Fruit fly (Drosophila melanogaster): ENCODE data around the gene bves.
A peak's percentile ranks its signal among the peaks of the same experiment; 100 is the strongest.

Gene bves

dm6 chrX:21045448-21045941, 8.3 kb upstream of the bves start (continued):
- TF ChIP-seq Awh (GFP tag; IDR thresholded peaks at IDR 0.05): no peak
- peak; percentile 51 for TF ChIP-seq phol (tag; optimal IDR thresholded peaks at IDR 0.05)
- TF ChIP-seq ATbp (GFP tag; optimal IDR thresholded peaks at IDR 0.05): peak; percentile 25
- TF ChIP-seq CG32532 (GFP tag; IDR thresholded peaks at IDR 0.05): no peak; the same call in 1 of the 2 replicates
- TF ChIP-seq CG1024 (GFP tag; IDR thresholded peaks at IDR 0.05): no peak
- peak; percentile 9 for TF ChIP-seq grau (tag; optimal IDR thresholded peaks at IDR 0.05)
- TF ChIP-seq MTF-1 (GFP tag; optimal IDR thresholded peaks at IDR 0.05; ENCODE audit: borderline replicate concordance): peak; percentile 7
- TF ChIP-seq NC2β (GFP tag; optimal IDR thresholded peaks at IDR 0.05): no peak
- peak; percentile 14 for TF ChIP-seq sd (tag; optimal IDR thresholded peaks at IDR 0.05)
- 0 out of 2 replicates have a peak, but pooled peaks have one; percentile 12 for TF ChIP-seq ttk (GFP tag; IDR thresholded peaks at IDR 0.05)
- peak; percentile 13 for TF ChIP-seq nerfin-1 (tag; optimal IDR thresholded peaks at IDR 0.05)
- TF ChIP-seq cg (GFP tag; optimal IDR thresholded peaks at IDR 0.05): peak; percentile 79
- TF ChIP-seq Sox100B (GFP tag; optimal IDR thresholded peaks at IDR 0.05): peak; percentile 35
- peak; percentile 43 for TF ChIP-seq unpg (GFP tag; optimal IDR thresholded peaks at IDR 0.05)
- peak; percentile 67 for TF ChIP-seq CG31441 (GFP tag; IDR thresholded peaks at IDR 0.05)
- TF ChIP-seq stwl (tag; optimal IDR thresholded peaks at IDR 0.05): no peak
- TF ChIP-seq CG17612 (GFP tag; IDR thresholded peaks at IDR 0.05): no peak
- no peak for TF ChIP-seq CG8290 (GFP tag; optimal IDR thresholded peaks at IDR 0.05)
- TF ChIP-seq CG8290 (tag; optimal IDR thresholded peaks at IDR 0.05): no peak
- no peak for TF ChIP-seq CG30020 (tag; optimal IDR thresholded peaks at IDR 0.05)
- TF ChIP-seq vvl (GFP tag; IDR thresholded peaks at IDR 0.05): peak; percentile 60; the same call in 1 of the 2 replicates
- peak; percentile 52 for TF ChIP-seq dmrt99B (tag; optimal IDR thresholded peaks at IDR 0.05)
- peak; percentile 17; the same call in 1 of the 2 replicates for TF ChIP-seq Atf6 (GFP tag; IDR thresholded peaks at IDR 0.05)
- no peak for TF ChIP-seq CG30403 (GFP tag; optimal IDR thresholded peaks at IDR 0.05)
- TF ChIP-seq PHDP (tag; optimal IDR thresholded peaks at IDR 0.05): peak; percentile 44
- TF ChIP-seq bowl (GFP tag; IDR thresholded peaks at IDR 0.05): no peak
- no peak for TF ChIP-seq CG12299 (tag; optimal IDR thresholded peaks at IDR 0.05)
- TF ChIP-seq CG11398 (GFP tag; optimal IDR thresholded peaks at IDR 0.05): no peak
- no peak for TF ChIP-seq tx (GFP tag; optimal IDR thresholded peaks at IDR 0.05)
- peak; percentile 39 for TF ChIP-seq CG10267 (tag; optimal IDR thresholded peaks at IDR 0.05)
- peak; percentile 46 to 72 for TF ChIP-seq bsh (GFP tag; optimal IDR thresholded peaks at IDR 0.05)
- peak; percentile 13 for TF ChIP-seq HHEX (GFP tag; optimal IDR thresholded peaks at IDR 0.05)
- no peak for TF ChIP-seq CG3065 (GFP tag; optimal IDR thresholded peaks at IDR 0.05)
- peak; percentile 38 for TF ChIP-seq CG12391 (tag; optimal IDR thresholded peaks at IDR 0.05)
- peak in 1 of 2 experiments; percentile 16 for TF ChIP-seq Hr51 (GFP tag; optimal IDR thresholded peaks at IDR 0.05)
- TF ChIP-seq Ets97D (GFP tag; optimal IDR thresholded peaks at IDR 0.05): no peak
- TF ChIP-seq p53 (GFP tag; optimal IDR thresholded peaks at IDR 0.05): no peak
- TF ChIP-seq CG13424 (tag; optimal IDR thresholded peaks at IDR 0.05): peak; percentile 31
- no peak for TF ChIP-seq CG7928 (GFP tag; optimal IDR thresholded peaks at IDR 0.05)
- peak; percentile 3 for TF ChIP-seq CG2875 (GFP tag; optimal IDR thresholded peaks at IDR 0.05)
- TF ChIP-seq trem (tag; optimal IDR thresholded peaks at IDR 0.05): peak; percentile 15
- peak; percentile 64 for TF ChIP-seq CG10979 (tag; optimal IDR thresholded peaks at IDR 0.05)
- TF ChIP-seq Blimp-1 (GFP tag; optimal IDR thresholded peaks at IDR 0.05): peak; percentile 71
- TF ChIP-seq E2f1 (GFP tag; IDR thresholded peaks at IDR 0.05): peak; percentile 24; the same call in 1 of the 2 replicates
- peak; percentile 55 for TF ChIP-seq CG14710 (tag; optimal IDR thresholded peaks at IDR 0.05)
- no peak for TF ChIP-seq hbn (GFP tag; IDR thresholded peaks at IDR 0.05; ENCODE audit: partially characterized antibody)
- no peak for TF ChIP-seq CG10654 (GFP tag; optimal IDR thresholded peaks at IDR 0.05)
- TF ChIP-seq CG15601 (tag; optimal IDR thresholded peaks at IDR 0.05): peak; percentile 18
- no peak for TF ChIP-seq sob (GFP tag; IDR thresholded peaks at IDR 0.05)
- peak; percentile 62 for TF ChIP-seq twi (tag; optimal IDR thresholded peaks at IDR 0.05)

Data from whole organism, embryonic.